Fruit fly (Drosophila melanogaster): ENCODE measurements around the gene CG31789.

CG31789 gene

DNA sequence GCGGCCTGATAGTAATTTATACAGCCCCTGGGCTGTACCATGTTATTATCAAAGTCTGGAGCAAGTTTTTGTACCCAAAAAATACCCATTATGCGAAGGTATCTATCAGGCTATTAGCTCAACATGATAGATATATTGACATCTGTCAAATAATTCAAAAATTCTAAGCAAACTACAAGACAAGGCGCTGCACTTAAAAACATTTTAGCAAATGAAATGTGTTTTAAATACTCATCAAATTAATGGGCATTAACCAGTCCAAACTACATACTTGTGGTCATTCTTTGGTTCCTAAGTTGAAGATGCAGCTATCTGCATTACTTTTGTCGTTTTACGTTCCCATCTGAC, 47.6 kb downstream of the CG31789 start (continued):
- TF ChIP-seq Neu2 (GFP tag; optimal IDR thresholded peaks at IDR 0.05; ENCODE audit: borderline replicate concordance) (peak; percentile 52), CG17568 (GFP tag; optimal IDR thresholded peaks at IDR 0.05) (no peak), twi (tag; optimal IDR thresholded peaks at IDR 0.05) (peak; percentile 61), usp (GFP tag; optimal IDR thresholded peaks at IDR 0.05) (no peak), CG4424 (GFP tag; optimal IDR thresholded peaks at IDR 0.05) (peak; percentile 83), CG11560 (tag; IDR thresholded peaks at IDR 0.05) (no peak), Ravus (GFP tag; IDR thresholded peaks at IDR 0.05) (no peak), CG10979 (tag; optimal IDR thresholded peaks at IDR 0.05) (peak; percentile 87), tx (GFP tag; optimal IDR thresholded peaks at IDR 0.05) (no peak), CG7271 (tag; optimal IDR thresholded peaks at IDR 0.05) (peak; percentile 51), lola (GFP tag; optimal IDR thresholded peaks at IDR 0.05) (peak in 1 of 3 experiments; percentile 58), CG3163 (GFP tag; optimal IDR thresholded peaks at IDR 0.05) (no peak), fd64A (GFP tag; optimal IDR thresholded peaks at IDR 0.05) (peak; percentile 58), fd3F (GFP tag; optimal IDR thresholded peaks at IDR 0.05) (no peak), z (GFP tag; IDR thresholded peaks at IDR 0.05) (peak; percentile 41; the same call in 1 of the 3 replicates), gcm2 (GFP tag; optimal IDR thresholded peaks at IDR 0.05) (no peak), emc (GFP tag; optimal IDR thresholded peaks at IDR 0.05) (no peak), Awh (GFP tag; IDR thresholded peaks at IDR 0.05) (peak; percentile 76), CG11695 (GFP tag; IDR thresholded peaks at IDR 0.05) (peak; percentile 58; the same call in 1 of the 3 replicates), MTF-1 (GFP tag; optimal IDR thresholded peaks at IDR 0.05; ENCODE audit: borderline replicate concordance) (peak; percentile 40), CG14965 (GFP tag; optimal IDR thresholded peaks at IDR 0.05; ENCODE audit: borderline replicate concordance) (peak; percentile 1), CG13775 (GFP tag; optimal IDR thresholded peaks at IDR 0.05) (no peak), br (optimal IDR thresholded peaks at IDR 0.05) (no peak), CG8944 (GFP tag; optimal IDR thresholded peaks at IDR 0.05) (peak; percentile 27), CG4282 (GFP tag; optimal IDR thresholded peaks at IDR 0.05) (no peak), CG33557 (GFP tag; optimal IDR thresholded peaks at IDR 0.05) (no peak), CG17612 (GFP tag; IDR thresholded peaks at IDR 0.05) (peak; percentile 63), CG3995 (GFP tag; optimal IDR thresholded peaks at IDR 0.05) (no peak), ind (GFP tag; optimal IDR thresholded peaks at IDR 0.05) (peak; percentile 77), pzg (GFP tag; optimal IDR thresholded peaks at IDR 0.05) (no peak), CG8359 (GFP tag; optimal IDR thresholded peaks at IDR 0.05; ENCODE audit: borderline replicate concordance) (peak; percentile 51), CkIIα-i1 (GFP tag; IDR thresholded peaks at IDR 0.05) (no peak), CG11456 (GFP tag; IDR thresholded peaks at IDR 0.05) (peak; percentile 71; the same call in 2 of the 3 replicates), sr (GFP tag; IDR thresholded peaks at IDR 0.05) (no peak), slou (GFP tag; optimal IDR thresholded peaks at IDR 0.05) (peak; percentile 24), CG9609 (GFP tag; optimal IDR thresholded peaks at IDR 0.05) (no peak), CG12769 (tag; optimal IDR thresholded peaks at IDR 0.05) (peak; percentile 73), danr (GFP tag; IDR thresholded peaks at IDR 0.05) (no peak; the same call in 1 of the 2 replicates), Aef1 (GFP tag; IDR thresholded peaks at IDR 0.05) (no peak), crol (GFP tag; IDR thresholded peaks at IDR 0.05) (0 out of 2 replicates have a peak, but pooled peaks have one; percentile 12), klu (GFP tag; IDR thresholded peaks at IDR 0.05) (no peak), abd-A (tag; optimal IDR thresholded peaks at IDR 0.05) (no peak), vfl (GFP tag; optimal IDR thresholded peaks at IDR 0.05) (no peak), cwo (GFP tag; optimal IDR thresholded peaks at IDR 0.05) (peak; percentile 37), bcd (GFP tag; optimal IDR thresholded peaks at IDR 0.05) (peak; percentile 67), Rx (GFP tag; IDR thresholded peaks at IDR 0.05) (peak; percentile 73), run (tag; optimal IDR thresholded peaks at IDR 0.05) (peak; percentile 2), her (GFP tag; optimal IDR thresholded peaks at IDR 0.05) (peak; percentile 39), jing (GFP tag; optimal IDR thresholded peaks at IDR 0.05) (peak; percentile 72), Kr (GFP tag; optimal IDR thresholded peaks at IDR 0.05) (no peak), gcm (GFP tag; optimal IDR thresholded peaks at IDR 0.05) (no peak), Deaf1 (tag; optimal IDR thresholded peaks at IDR 0.05) (no peak)
